Worm (Caenorhabditis elegans) whole organism, mixed stage, embryonic: ENCODE measurements around the gene Y45G5AM.7.

Source experiments
- M03D4.4 ChIP-seq: sonication (generic microtip); optimal IDR thresholded peaks from 2 replicates; lab custom pipeline; 2017; ENCODE audit warnings: mild to moderate bottlenecking, missing genetic modification characterization, missing compliant biosample characterization
- bed-3 ChIP-seq: fragments of 200-800 bp; sonication (Bioruptor generic); optimal IDR thresholded peaks from 3 replicates; lab custom pipeline; 2018; ENCODE audit warnings: mild to moderate bottlenecking, missing genetic modification characterization, moderate library complexity, missing compliant biosample characterization
- blmp-1 ChIP-seq: fragments of 150-350 bp; optimal IDR thresholded peaks from 2 replicates; lab custom pipeline; 2014; ENCODE audit warnings: missing biosample characterization, missing genetic modification characterization
- ceh-43 ChIP-seq: fragments of 200-800 bp; sonication (Bioruptor generic); optimal IDR thresholded peaks from 2 replicates; lab custom pipeline; 2018; ENCODE audit warnings: mild to moderate bottlenecking, missing genetic modification characterization, moderate library complexity, missing compliant biosample characterization
- ceh-83 ChIP-seq: fragments of 200-800 bp; sonication (Bioruptor generic); optimal IDR thresholded peaks from 2 replicates; lab custom pipeline; 2018; ENCODE audit warnings: mild to moderate bottlenecking, missing genetic modification characterization, missing compliant biosample characterization
- ces-1 ChIP-seq: fragments of 150-350 bp; optimal IDR thresholded peaks from 2 replicates; lab custom pipeline; 2014; ENCODE audit warnings: missing biosample characterization, missing genetic modification reagents, missing genetic modification characterization
- cnd-1 ChIP-seq: fragments of 200-800 bp; sonication (Bioruptor generic); optimal IDR thresholded peaks from 2 replicates; lab custom pipeline; 2018; ENCODE audit warnings: mild to moderate bottlenecking, missing genetic modification characterization, missing compliant biosample characterization
- drap-1 ChIP-seq: fragments of 200-800 bp; sonication (Bioruptor generic); optimal IDR thresholded peaks from 3 replicates; lab custom pipeline; 2018; ENCODE audit warnings: mild to moderate bottlenecking, missing genetic modification characterization, missing compliant biosample characterization
- elt-1 ChIP-seq: sonication (generic microtip); optimal IDR thresholded peaks from 2 replicates; lab custom pipeline; 2017; ENCODE audit warnings: missing genetic modification characterization, mild to moderate bottlenecking, missing compliant biosample characterization, antibody characterized with exemption, moderate library complexity, borderline replicate concordance; ENCODE audit not compliant: insufficient read depth
- elt-3 ChIP-seq: fragments of 150-350 bp; optimal IDR thresholded peaks from 2 replicates; lab custom pipeline; 2014; ENCODE audit warnings: missing biosample characterization, missing genetic modification characterization
- flh-1 ChIP-seq: fragments of 200-800 bp; sonication (Bioruptor generic); optimal IDR thresholded peaks from 2 replicates; lab custom pipeline; 2018; ENCODE audit warnings: mild to moderate bottlenecking, missing genetic modification characterization, moderate library complexity, missing compliant biosample characterization
- hlh-1 ChIP-seq: fragments of 150-350 bp; optimal IDR thresholded peaks from 2 replicates; lab custom pipeline; 2014; ENCODE audit warnings: missing biosample characterization, missing genetic modification reagents, missing genetic modification characterization
- lin-13 ChIP-seq: fragments of 150-350 bp; optimal IDR thresholded peaks from 2 replicates; lab custom pipeline; 2014; ENCODE audit warnings: missing biosample characterization, missing genetic modification characterization
- lin-32 ChIP-seq: fragments of 200-800 bp; sonication (Bioruptor generic); optimal IDR thresholded peaks from 2 replicates; lab custom pipeline; 2018; ENCODE audit warnings: mild to moderate bottlenecking, missing genetic modification characterization, missing compliant biosample characterization
- lsy-2 ChIP-seq: fragments of 150-350 bp; optimal IDR thresholded peaks from 2 replicates; lab custom pipeline; 2014; ENCODE audit warnings: missing biosample characterization, missing genetic modification characterization
- mab-5 ChIP-seq: fragments of 150-350 bp; optimal IDR thresholded peaks from 2 replicates; lab custom pipeline; 2014; ENCODE audit warnings: missing biosample characterization, missing genetic modification characterization
- mep-1 ChIP-seq: fragments of 150-350 bp; optimal IDR thresholded peaks from 2 replicates; lab custom pipeline; 2017; ENCODE audit warnings: missing biosample characterization, missing genetic modification reagents, missing genetic modification characterization, inconsistent platforms
- mls-2 ChIP-seq: sonication (generic microtip); optimal IDR thresholded peaks from 2 replicates; lab custom pipeline; 2016; ENCODE audit warnings: mild to moderate bottlenecking, missing genetic modification characterization, moderate library complexity, missing compliant biosample characterization
- nhr-12 ChIP-seq: fragments of 150-350 bp; optimal IDR thresholded peaks from 2 replicates; lab custom pipeline; 2014; ENCODE audit warnings: missing biosample characterization, missing genetic modification characterization
- nhr-2 ChIP-seq: fragments of 150-350 bp; optimal IDR thresholded peaks from 2 replicates; lab custom pipeline; 2014; ENCODE audit warnings: missing biosample characterization, missing genetic modification characterization
- nhr-237 ChIP-seq: fragments of 150-350 bp; optimal IDR thresholded peaks from 2 replicates; lab custom pipeline; 2014; ENCODE audit warnings: missing biosample characterization, missing genetic modification characterization
- nhr-28 ChIP-seq: fragments of 150-350 bp; optimal IDR thresholded peaks from 2 replicates; lab custom pipeline; 2014; ENCODE audit warnings: missing biosample characterization, missing genetic modification characterization
- nhr-76 ChIP-seq: sonication (generic microtip); optimal IDR thresholded peaks from 2 replicates; lab custom pipeline; 2017; ENCODE audit warnings: missing biosample characterization, missing genetic modification characterization
- pha-4 ChIP-seq: fragments of 150-350 bp; optimal IDR thresholded peaks from 2 replicates; lab custom pipeline; 2018; ENCODE audit warnings: missing biosample characterization, missing genetic modification reagents, missing genetic modification characterization
- sem-2 ChIP-seq: fragments of 200-800 bp; sonication (Bioruptor generic); optimal IDR thresholded peaks from 2 replicates; lab custom pipeline; 2018; ENCODE audit warnings: mild to moderate bottlenecking, missing genetic modification characterization, missing compliant biosample characterization
- sptf-1 ChIP-seq: sonication (generic microtip); optimal IDR thresholded peaks from 2 replicates; lab custom pipeline; 2017; ENCODE audit warnings: mild to moderate bottlenecking, missing genetic modification characterization, moderate library complexity, missing compliant biosample characterization
- tbx-8 ChIP-seq: fragments of 200-800 bp; sonication (Bioruptor generic); optimal IDR thresholded peaks from 2 replicates; lab custom pipeline; 2018; ENCODE audit warnings: mild to moderate bottlenecking, missing genetic modification characterization, moderate library complexity, missing compliant biosample characterization
- unc-120 ChIP-seq: sonication (generic microtip); optimal IDR thresholded peaks from 2 replicates; lab custom pipeline; 2017; ENCODE audit warnings: missing genetic modification characterization, missing compliant biosample characterization; ENCODE audit not compliant: poor library complexity, severe bottlenecking
- unc-39 ChIP-seq: fragments of 150-350 bp; optimal IDR thresholded peaks from 2 replicates; lab custom pipeline; 2014; ENCODE audit warnings: missing biosample characterization, missing genetic modification characterization
- unc-62 ChIP-seq: fragments of 150-350 bp; optimal IDR thresholded peaks from 2 replicates; lab custom pipeline; 2014; ENCODE audit warnings: missing biosample characterization, missing genetic modification reagents, missing genetic modification characterization
- zip-8 ChIP-seq: fragments of 150-350 bp; optimal IDR thresholded peaks from 2 replicates; lab custom pipeline; 2014; ENCODE audit warnings: missing biosample characterization, missing genetic modification characterization
- ztf-11 ChIP-seq: fragments of 150-350 bp; optimal IDR thresholded peaks from 2 replicates; lab custom pipeline; 2014; ENCODE audit warnings: missing biosample characterization, missing genetic modification characterization

Y45G5AM.7 gene

DNA sequence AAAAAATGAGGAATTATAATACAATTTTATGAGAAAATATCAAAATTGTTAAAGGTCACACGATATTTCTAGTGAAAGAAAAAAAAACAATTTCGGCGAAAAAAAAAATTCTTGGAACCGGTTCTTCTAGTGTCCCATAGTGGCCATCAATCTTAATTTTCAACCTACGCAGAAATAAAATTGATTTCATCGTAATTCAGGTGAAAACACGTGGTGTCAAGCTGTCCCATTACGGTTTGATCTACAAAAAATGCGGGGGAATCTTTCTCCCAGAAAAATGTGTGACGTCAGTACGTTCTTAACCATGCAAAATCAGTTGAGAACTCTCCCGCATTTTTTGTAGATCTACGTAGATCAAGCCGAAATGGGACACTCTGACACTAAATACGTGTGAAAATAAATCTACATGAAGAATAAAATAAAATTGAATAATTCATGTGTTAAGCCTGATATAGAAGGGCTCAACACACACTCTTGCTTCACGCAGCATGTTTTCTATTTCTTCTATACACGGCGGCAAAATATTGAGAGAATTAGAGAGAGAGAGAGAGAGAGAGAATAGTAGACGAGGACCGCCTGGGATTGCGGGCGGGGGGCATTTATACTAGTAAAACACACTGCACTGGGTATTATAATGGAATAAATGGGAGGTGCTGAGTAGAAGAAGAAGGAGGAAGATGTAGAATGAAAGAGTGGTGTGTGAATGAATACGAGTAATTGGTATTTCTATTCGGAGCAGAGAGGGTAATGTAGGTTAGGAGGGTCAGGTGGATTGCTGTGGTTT is 22.8 kb upstream of the Y45G5AM.7 start:
- no peak for TF ChIP-seq mab-5 (tag; lab: Kevin White, UChicago)
- TF ChIP-seq lin-13 (tag; lab: Kevin White, UChicago) = no peak
- no peak for TF ChIP-seq ceh-83 (GFP tag; lab: Kevin White, UChicago)
- no peak for TF ChIP-seq elt-1
- no peak for TF ChIP-seq flh-1
- peak; percentile 18 for TF ChIP-seq cnd-1
- TF ChIP-seq unc-62 (GFP tag; lab: Kevin White, UChicago) = no peak
- TF ChIP-seq unc-39 = no peak
- TF ChIP-seq mep-1 (tag; lab: Kevin White, UChicago) = peak; percentile 1
- TF ChIP-seq sptf-1 (tag; lab: Kevin White, UChicago) = peak; percentile 43
- TF ChIP-seq pha-4 (tag; lab: Kevin White, UChicago) = no peak
- no peak for TF ChIP-seq hlh-1
- peak; percentile 59 for TF ChIP-seq mls-2 (tag; lab: Kevin White, UChicago)
- peak; percentile 90 for TF ChIP-seq ces-1 (GFP tag; lab: Kevin White, UChicago)
- no peak for TF ChIP-seq ztf-11 (tag; lab: Kevin White, UChicago)
- TF ChIP-seq blmp-1 = no peak
- no peak for TF ChIP-seq nhr-2 (tag; lab: Kevin White, UChicago)
- peak; percentile 24 for TF ChIP-seq unc-120 (tag; lab: Kevin White, UChicago)

DNA sequence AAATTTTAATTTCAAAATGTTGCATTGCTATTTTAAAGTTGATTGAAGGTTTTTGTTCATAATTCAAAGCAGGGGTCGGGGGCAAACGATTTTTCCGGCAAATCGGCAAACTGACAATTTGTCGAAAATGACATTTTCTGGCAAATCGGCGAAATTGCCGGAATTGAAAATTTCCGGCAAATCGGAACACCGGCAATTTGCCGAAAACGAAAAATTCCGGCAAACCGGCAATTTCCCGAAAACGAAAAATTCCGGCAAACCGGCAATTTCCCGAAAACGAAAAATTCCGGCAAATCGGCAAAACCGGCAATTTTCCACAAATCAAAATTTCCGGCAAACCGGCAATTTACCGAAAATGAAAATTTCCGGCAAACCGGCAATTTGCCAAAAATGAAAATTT is 20.2 kb upstream of the Y45G5AM.7 start:
- TF ChIP-seq sem-2 (GFP tag; lab: Kevin White, UChicago) = no peak
- TF ChIP-seq nhr-237 (tag; lab: Kevin White, UChicago) = no peak
- no peak for TF ChIP-seq flh-1
- TF ChIP-seq sptf-1 (tag; lab: Kevin White, UChicago) = no peak
- no peak for TF ChIP-seq ztf-11 (tag; lab: Kevin White, UChicago)
- TF ChIP-seq unc-39 = no peak
- TF ChIP-seq lin-13 (tag; lab: Kevin White, UChicago) = no peak
- no peak for TF ChIP-seq nhr-76 (tag; lab: Kevin White, UChicago)
- no peak for TF ChIP-seq unc-120 (tag; lab: Kevin White, UChicago)
- no peak for TF ChIP-seq pha-4 (tag; lab: Kevin White, UChicago)
- TF ChIP-seq cnd-1 = no peak
- TF ChIP-seq elt-1 = no peak
- no peak for TF ChIP-seq nhr-12
- no peak for TF ChIP-seq drap-1 (GFP tag; lab: Kevin White, UChicago)
- TF ChIP-seq bed-3 (GFP tag; lab: Kevin White, UChicago) = no peak
- no peak for TF ChIP-seq M03D4.4 (tag; lab: Kevin White, UChicago)
- TF ChIP-seq lsy-2 (tag; lab: Kevin White, UChicago) = no peak
- no peak for TF ChIP-seq tbx-8 (GFP tag; lab: Kevin White, UChicago)
- TF ChIP-seq mls-2 (tag; lab: Kevin White, UChicago) = no peak
- no peak for TF ChIP-seq elt-3 (tag; lab: Kevin White, UChicago)

DNA sequence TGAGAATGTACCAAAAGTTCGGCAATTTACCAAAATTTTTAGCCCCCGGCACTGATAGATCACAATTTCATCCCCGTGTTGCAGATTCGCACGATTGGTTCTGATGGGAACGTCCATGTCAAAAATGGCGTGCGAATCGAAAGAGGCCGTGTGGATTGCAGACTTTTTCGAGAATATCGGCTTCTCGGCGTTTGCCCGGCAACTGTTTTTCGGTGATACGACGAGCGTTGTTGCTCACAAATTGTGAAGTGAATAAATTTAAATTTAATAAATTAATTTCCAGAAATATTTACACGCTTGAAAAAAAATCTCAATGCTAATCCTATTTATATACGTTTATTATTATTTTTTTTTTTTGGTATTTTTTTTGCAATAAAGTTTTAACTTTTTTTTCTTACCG is 19.6 kb upstream of the Y45G5AM.7 start:
- TF ChIP-seq pha-4 (tag; lab: Kevin White, UChicago) (no peak), blmp-1 (no peak), bed-3 (GFP tag; lab: Kevin White, UChicago) (no peak), nhr-237 (tag; lab: Kevin White, UChicago) (no peak), unc-62 (GFP tag; lab: Kevin White, UChicago) (no peak), unc-39 (no peak), lin-32 (GFP tag; lab: Kevin White, UChicago) (no peak), lin-13 (tag; lab: Kevin White, UChicago) (no peak), tbx-8 (GFP tag; lab: Kevin White, UChicago) (no peak), elt-3 (tag; lab: Kevin White, UChicago) (no peak), flh-1 (no peak), nhr-2 (tag; lab: Kevin White, UChicago) (no peak), zip-8 (tag; lab: Kevin White, UChicago) (no peak), sptf-1 (tag; lab: Kevin White, UChicago) (no peak), ces-1 (GFP tag; lab: Kevin White, UChicago) (no peak), cnd-1 (no peak)

DNA sequence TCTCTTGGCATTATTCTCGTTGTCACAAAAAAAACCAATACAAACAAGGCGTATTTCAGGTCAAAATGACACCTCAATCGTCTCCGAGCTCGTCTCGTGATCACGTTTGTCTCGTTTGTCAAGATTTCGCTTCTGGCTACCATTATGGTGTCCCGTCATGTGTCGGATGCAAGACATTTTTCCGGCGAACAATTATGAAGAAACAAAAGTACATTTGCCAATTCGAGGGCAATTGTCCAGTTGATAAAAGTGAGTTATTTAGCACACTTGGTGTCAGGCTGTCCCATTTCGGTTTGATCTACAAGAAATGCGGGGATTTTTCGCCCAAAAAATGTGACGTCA is 17.1 kb upstream of the Y45G5AM.7 start, which contains the start of gene nhr-114:
Gene nhr-114 (plus strand): TSS at position 59 of the 342 bp plus-strand sequence.
- TF ChIP-seq mab-5 (tag; lab: Kevin White, UChicago) = no peak
- TF ChIP-seq ceh-43 (GFP tag; lab: Kevin White, UChicago) = no peak
- TF ChIP-seq bed-3 (GFP tag; lab: Kevin White, UChicago) = no peak
- no peak for TF ChIP-seq ces-1 (GFP tag; lab: Kevin White, UChicago)
- TF ChIP-seq flh-1 = no peak
- no peak for TF ChIP-seq nhr-28 (tag; lab: Kevin White, UChicago)
- TF ChIP-seq ceh-83 (GFP tag; lab: Kevin White, UChicago) = no peak
- TF ChIP-seq nhr-76 (tag; lab: Kevin White, UChicago) = no peak
- no peak for TF ChIP-seq unc-120 (tag; lab: Kevin White, UChicago)
- TF ChIP-seq nhr-12 = no peak
- TF ChIP-seq unc-39 = no peak
- TF ChIP-seq pha-4 (tag; lab: Kevin White, UChicago) = no peak
